Worm (Caenorhabditis elegans) whole organism, midembryonic: Measurements from ENCODE around the gene pph-4.2.

Experiments used
- T22C8.4 ChIP-seq: fragments of 200-800 bp; sonication (Bioruptor generic); IDR thresholded peaks from 2 replicates; pipeline ENCODE4 v1.3.6; 2022; ENCODE audit warnings: missing genetic modification characterization, missing compliant biosample characterization
- cog-1 ChIP-seq: sonication (generic microtip); optimal IDR thresholded peaks from 2 replicates; lab custom pipeline; 2016; ENCODE audit warnings: missing genetic modification characterization, missing compliant biosample characterization
- flt-1 ChIP-seq: fragments of 200-800 bp; sonication (Bioruptor generic); IDR thresholded peaks from 2 replicates; pipeline ENCODE4 v1.3.6; 2022; ENCODE audit warnings: missing genetic modification characterization, missing compliant biosample characterization
- klf-2 ChIP-seq: fragments of 200-800 bp; sonication (Bioruptor generic); conservative IDR thresholded peaks from 2 replicates; pipeline ENCODE4 v1.3.6; 2022; ENCODE audit warnings: missing genetic modification reagents, missing genetic modification characterization, missing compliant biosample characterization
- med-1 ChIP-seq: sonication (generic microtip); optimal IDR thresholded peaks from 2 replicates; lab custom pipeline; 2017; ENCODE audit warnings: missing genetic modification characterization, mild to moderate bottlenecking, missing compliant biosample characterization, antibody characterized with exemption, missing genetic modification reagents; ENCODE audit not compliant: insufficient read depth
- ref-1 ChIP-seq: fragments of 200-800 bp; sonication (Bioruptor generic); conservative IDR thresholded peaks from 2 replicates; pipeline ENCODE4 v1.3.6; 2022; ENCODE audit warnings: missing genetic modification reagents, missing genetic modification characterization, missing compliant biosample characterization
- tab-1 ChIP-seq: fragments of 200-800 bp; sonication (Bioruptor generic); IDR thresholded peaks from 2 replicates; pipeline ENCODE4 v1.3.6; 2022; ENCODE audit warnings: missing genetic modification characterization, missing compliant biosample characterization
- ztf-23 ChIP-seq: fragments of 200-800 bp; sonication (Bioruptor generic); IDR thresholded peaks from 2 replicates; pipeline ENCODE4 v1.3.6; 2022; ENCODE audit warnings: missing genetic modification reagents, missing genetic modification characterization, missing compliant biosample characterization
- ztf-29 ChIP-seq: fragments of 200-800 bp; sonication (Bioruptor generic); IDR thresholded peaks from 2 replicates; pipeline ENCODE4 v1.3.6; 2022; ENCODE audit warnings: missing genetic modification reagents, missing genetic modification characterization, missing compliant biosample characterization

DNA sequence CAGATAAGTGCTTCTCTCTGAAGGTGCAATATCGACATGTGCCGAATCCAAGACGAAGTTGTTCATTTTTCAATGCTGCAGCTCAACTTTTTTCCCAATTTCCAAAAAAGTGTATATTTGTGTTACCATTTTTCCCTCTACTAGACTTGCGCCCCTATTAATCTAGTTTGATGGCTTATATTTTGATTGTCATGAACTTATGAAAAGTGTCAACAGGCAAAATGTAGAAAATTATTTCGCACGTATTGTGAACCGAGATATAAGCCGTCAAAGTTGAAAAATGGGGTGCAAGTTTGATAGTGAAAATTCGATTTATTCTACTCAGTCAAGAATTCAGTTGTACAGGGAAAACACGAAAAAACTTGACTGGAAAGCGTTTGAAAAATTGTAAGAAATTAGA lies 18.6 kb downstream of the pph-4.2 start, which contains the start of gene Y75B8A.32:
- TF ChIP-seq klf-2 (GFP tag; lab: Robert Waterston, UW) (no peak), T22C8.4 (GFP tag; lab: Robert Waterston, UW) (no peak), tab-1 (GFP tag; lab: Robert Waterston, UW) (no peak), flt-1 (no peak), ref-1 (GFP tag; lab: Robert Waterston, UW) (no peak), ztf-29 (GFP tag; lab: Robert Waterston, UW) (no peak), med-1 (GFP tag; lab: Kevin White, UChicago) (no peak), ztf-23 (GFP tag; lab: Robert Waterston, UW) (no peak), cog-1 (no peak)
